Fruit fly (Drosophila melanogaster) whole organism, embryonic: ENCODE results near the gene Obp28a.

Experiments
- ATbp ChIP-seq: fragments of 200-800 bp; sonication (Bioruptor generic); optimal IDR thresholded peaks from 2 replicates; lab custom pipeline; 2017; ENCODE audit warnings: missing biosample characterization, mild to moderate bottlenecking, missing genetic modification characterization, missing genetic modification reagents
- Abd-B ChIP-seq: fragments of 200-800 bp; sonication (Bioruptor generic); optimal IDR thresholded peaks from 2 replicates; lab custom pipeline; 2018; ENCODE audit warnings: missing biosample characterization, mild to moderate bottlenecking, missing genetic modification characterization, moderate library complexity
- Adf1 ChIP-seq: fragments of 200-800 bp; sonication (Bioruptor generic); IDR thresholded peaks from 2 replicates; pipeline ENCODE4 v1.3.6; 2022; ENCODE audit warnings: missing biosample characterization, missing genetic modification characterization
- Asciz ChIP-seq: fragments of 200-800 bp; sonication (Bioruptor generic); optimal IDR thresholded peaks from 2 replicates; lab custom pipeline; 2017; ENCODE audit warnings: missing biosample characterization, mild to moderate bottlenecking, missing genetic modification characterization, missing genetic modification reagents
- Bdp1 ChIP-seq: fragments of 200-800 bp; sonication (Bioruptor generic); optimal IDR thresholded peaks from 3 replicates; lab custom pipeline; 2016; ENCODE audit warnings: missing biosample characterization, missing genetic modification characterization
- Bteb2 ChIP-seq: fragments of 200-800 bp; sonication (Bioruptor generic); optimal IDR thresholded peaks from 2 replicates; lab custom pipeline; 2016; ENCODE audit warnings: missing biosample characterization, missing genetic modification characterization
- CG10366 ChIP-seq: fragments of 200-800 bp; sonication (Bioruptor generic); IDR thresholded peaks from 2 replicates; pipeline ENCODE4 v1.3.6; 2022; ENCODE audit warnings: missing biosample characterization, missing genetic modification characterization
- CG12155 ChIP-seq: fragments of 200-800 bp; sonication (Bioruptor generic); optimal IDR thresholded peaks from 3 replicates; lab custom pipeline; 2016; ENCODE audit warnings: missing biosample characterization, missing genetic modification characterization
- CG13123 ChIP-seq: fragments of 200-800 bp; sonication (Bioruptor generic); optimal IDR thresholded peaks from 2 replicates; lab custom pipeline; 2016; ENCODE audit warnings: missing biosample characterization, missing genetic modification characterization
- CG15073 ChIP-seq: fragments of 200-800 bp; sonication (Bioruptor generic); optimal IDR thresholded peaks from 2 replicates; lab custom pipeline; 2016; ENCODE audit warnings: missing biosample characterization, missing genetic modification characterization
- CG18476 ChIP-seq: fragments of 200-800 bp; sonication (Bioruptor generic); optimal IDR thresholded peaks from 2 replicates; lab custom pipeline; 2016; ENCODE audit warnings: missing biosample characterization, mild to moderate bottlenecking, missing genetic modification characterization
- CG30020 ChIP-seq: fragments of 200-800 bp; optimal IDR thresholded peaks from 2 replicates; lab custom pipeline; 2019; ENCODE audit warnings: missing biosample characterization, mild to moderate bottlenecking, missing genetic modification characterization, moderate library complexity
- CG32532 ChIP-seq: fragments of 200-800 bp; sonication (Bioruptor generic); IDR thresholded peaks from 2 replicates; pipeline ENCODE4 v1.3.6; 2022; ENCODE audit warnings: missing biosample characterization, missing genetic modification characterization
- CG32767 ChIP-seq: fragments of 200-800 bp; sonication (Bioruptor generic); IDR thresholded peaks from 2 replicates; pipeline ENCODE4 v1.3.6; 2022; ENCODE audit warnings: missing biosample characterization, missing genetic modification characterization
- CG3847 ChIP-seq: fragments of 200-800 bp; sonication (Bioruptor generic); IDR thresholded peaks from 2 replicates; pipeline ENCODE4 v1.3.6; 2022; ENCODE audit warnings: missing biosample characterization, missing genetic modification characterization
- CG4328 ChIP-seq: fragments of 200-800 bp; sonication (Bioruptor generic); optimal IDR thresholded peaks from 3 replicates; lab custom pipeline; 2017; ENCODE audit warnings: missing biosample characterization, missing genetic modification reagents, missing genetic modification characterization
- CG6854 ChIP-seq: fragments of 200-800 bp; sonication (Bioruptor generic); optimal IDR thresholded peaks from 3 replicates; lab custom pipeline; 2017; ENCODE audit warnings: missing biosample characterization, mild to moderate bottlenecking, missing genetic modification characterization
- CG7928 ChIP-seq: fragments of 200-800 bp; sonication (Bioruptor generic); optimal IDR thresholded peaks from 2 replicates; lab custom pipeline; 2017; ENCODE audit warnings: missing biosample characterization, mild to moderate bottlenecking, missing genetic modification characterization
- CG9727 ChIP-seq: fragments of 200-800 bp; sonication (Bioruptor generic); optimal IDR thresholded peaks from 3 replicates; lab custom pipeline; 2017; ENCODE audit warnings: missing biosample characterization, mild to moderate bottlenecking, missing genetic modification characterization
- CG9932 ChIP-seq: fragments of 200-800 bp; sonication (Bioruptor generic); IDR thresholded peaks from 2 replicates; pipeline ENCODE4 v1.3.6; 2022; ENCODE audit warnings: missing biosample characterization, missing genetic modification characterization
- CrebB ChIP-seq: fragments of 200-800 bp; sonication (Bioruptor generic); optimal IDR thresholded peaks from 3 replicates; lab custom pipeline; 2018; ENCODE audit warnings: missing biosample characterization, mild to moderate bottlenecking, missing genetic modification characterization
- Dek ChIP-seq: fragments of 200-800 bp; sonication (Bioruptor generic); optimal IDR thresholded peaks from 3 replicates; lab custom pipeline; 2019; ENCODE audit warnings: missing biosample characterization, mild to moderate bottlenecking, missing genetic modification characterization, moderate library complexity
- ERR ChIP-seq: fragments of 200-800 bp; sonication (Bioruptor generic); optimal IDR thresholded peaks from 2 replicates; lab custom pipeline; 2016; ENCODE audit warnings: missing biosample characterization, missing genetic modification characterization
- Gug ChIP-seq: fragments of 200-800 bp; sonication (Bioruptor generic); IDR thresholded peaks from 4 replicates; pipeline ENCODE4 v1.3.6; 2022; ENCODE audit warnings: missing biosample characterization, missing genetic modification characterization
- Hmx ChIP-seq: fragments of 200-800 bp; sonication (Bioruptor generic); optimal IDR thresholded peaks from 2 replicates; lab custom pipeline; 2016; ENCODE audit warnings: missing biosample characterization, missing genetic modification characterization
- Hr39 ChIP-seq: fragments of >200 bp; optimal IDR thresholded peaks from 2 replicates; lab custom pipeline; 2017
- Hsf ChIP-seq: fragments of 200-800 bp; sonication (Bioruptor generic); optimal IDR thresholded peaks from 3 replicates; lab custom pipeline; 2016; ENCODE audit warnings: missing biosample characterization, missing genetic modification characterization
- Kr ChIP-seq: fragments of 200-800 bp; sonication (Bioruptor generic); optimal IDR thresholded peaks from 2 replicates; lab custom pipeline; 2017; ENCODE audit warnings: missing biosample characterization, mild to moderate bottlenecking, missing genetic modification characterization
- Myb ChIP-seq: fragments of 200-800 bp; sonication (Bioruptor generic); optimal IDR thresholded peaks from 2 replicates; lab custom pipeline; 2016; ENCODE audit warnings: missing biosample characterization, missing genetic modification characterization
- Oaz ChIP-seq: fragments of 200-800 bp; sonication (Bioruptor generic); IDR thresholded peaks from 2 replicates; pipeline ENCODE4 v1.3.6; 2022; ENCODE audit warnings: missing biosample characterization, missing genetic modification characterization
- Pdp1 ChIP-seq, 2 experiments: fragments of 200-800 bp; sonication (Bioruptor generic); optimal IDR thresholded peaks; 3 replicates each; lab custom pipeline; 2016; ENCODE audit warnings: missing biosample characterization in 2 of 2, missing genetic modification characterization in 2 of 2, mild to moderate bottlenecking in 1 of 2, moderate library complexity in 1 of 2
- Sox102F ChIP-seq: fragments of 200-800 bp; sonication (Bioruptor generic); optimal IDR thresholded peaks from 2 replicates; lab custom pipeline; 2018; ENCODE audit warnings: missing biosample characterization, mild to moderate bottlenecking, missing genetic modification characterization, moderate library complexity
- ase ChIP-seq: fragments of 200-800 bp; sonication (Bioruptor generic); IDR thresholded peaks from 3 replicates; pipeline ENCODE4 v1.3.6; 2022; ENCODE audit warnings: missing biosample characterization, missing genetic modification characterization
- bbx ChIP-seq: fragments of 200-800 bp; sonication (Bioruptor generic); IDR thresholded peaks from 2 replicates; pipeline ENCODE4 v1.3.6; 2022; ENCODE audit warnings: missing biosample characterization, missing genetic modification characterization; ENCODE audit not compliant: partially characterized antibody
- bcd ChIP-seq: fragments of 200-800 bp; sonication (Bioruptor generic); optimal IDR thresholded peaks from 2 replicates; lab custom pipeline; 2017; ENCODE audit warnings: missing biosample characterization, mild to moderate bottlenecking, missing genetic modification characterization
- cato ChIP-seq: fragments of 200-800 bp; sonication (Bioruptor generic); optimal IDR thresholded peaks from 2 replicates; lab custom pipeline; 2016; ENCODE audit warnings: missing biosample characterization, missing genetic modification characterization, borderline replicate concordance
- chn ChIP-seq: fragments of 200-800 bp; sonication (Bioruptor generic); optimal IDR thresholded peaks from 2 replicates; lab custom pipeline; 2016; ENCODE audit warnings: missing biosample characterization, missing genetic modification characterization
- da ChIP-seq: fragments of 200-800 bp; sonication (Bioruptor generic); optimal IDR thresholded peaks from 2 replicates; lab custom pipeline; 2016; ENCODE audit warnings: missing biosample characterization, missing genetic modification characterization
- dan ChIP-seq: fragments of 200-800 bp; sonication (Bioruptor generic); IDR thresholded peaks from 2 replicates; pipeline ENCODE4 v1.3.6; 2022; ENCODE audit warnings: missing biosample characterization, missing genetic modification characterization
- ems ChIP-seq: fragments of 200-800 bp; sonication (Bioruptor generic); optimal IDR thresholded peaks from 3 replicates; lab custom pipeline; 2016; ENCODE audit warnings: missing biosample characterization, missing genetic modification characterization
- fd3F ChIP-seq: fragments of 200-800 bp; sonication (Bioruptor generic); optimal IDR thresholded peaks from 2 replicates; lab custom pipeline; 2018; ENCODE audit warnings: missing biosample characterization, mild to moderate bottlenecking, missing genetic modification characterization, moderate library complexity
- gcm2 ChIP-seq: fragments of 200-800 bp; sonication (Bioruptor generic); optimal IDR thresholded peaks from 2 replicates; lab custom pipeline; 2016; ENCODE audit warnings: missing biosample characterization, missing genetic modification characterization
- hth ChIP-seq: fragments of >200 bp; optimal IDR thresholded peaks from 2 replicates; lab custom pipeline; 2017; ENCODE audit warnings: inconsistent platforms
- inv ChIP-seq: fragments of 200-800 bp; sonication (Bioruptor generic); IDR thresholded peaks from 2 replicates; pipeline ENCODE4 v1.3.6; 2022; ENCODE audit warnings: missing biosample characterization, missing genetic modification characterization; ENCODE audit not compliant: partially characterized antibody
- kay ChIP-seq: fragments of 200-800 bp; sonication (Bioruptor generic); optimal IDR thresholded peaks from 2 replicates; lab custom pipeline; 2016; ENCODE audit warnings: missing biosample characterization, missing genetic modification characterization
- knrl ChIP-seq: fragments of 200-800 bp; sonication (Bioruptor generic); IDR thresholded peaks from 3 replicates; pipeline ENCODE4 v1.3.6; 2022; ENCODE audit warnings: missing biosample characterization, missing genetic modification characterization; ENCODE audit not compliant: partially characterized antibody
- pros ChIP-seq: fragments of 200-800 bp; sonication (Bioruptor generic); optimal IDR thresholded peaks from 3 replicates; lab custom pipeline; 2019; ENCODE audit warnings: missing biosample characterization, mild to moderate bottlenecking, missing genetic modification characterization, moderate library complexity
- rib ChIP-seq: fragments of 200-800 bp; sonication (Bioruptor generic); IDR thresholded peaks from 2 replicates; pipeline ENCODE4 v1.3.6; 2022; ENCODE audit warnings: missing biosample characterization, missing genetic modification characterization
- ssp ChIP-seq: fragments of 200-800 bp; sonication (Bioruptor generic); IDR thresholded peaks from 2 replicates; pipeline ENCODE4 v1.3.6; 2022; ENCODE audit warnings: missing biosample characterization, missing genetic modification characterization
- zfh1 ChIP-seq: fragments of 200-800 bp; sonication (Bioruptor generic); IDR thresholded peaks from 3 replicates; pipeline ENCODE4 v1.3.6; 2022; ENCODE audit warnings: missing biosample characterization, missing genetic modification characterization

The Obp28a gene

dm6 chr2L:7530437-7531091, 33.4 kb upstream of the Obp28a start:
- TF ChIP-seq Myb: peak; percentile 52
- peak; percentile 95 for TF ChIP-seq ase (GFP tag; lab: Robert Waterston, UW)
- TF ChIP-seq CG15073 (GFP tag; lab: Kevin White, UChicago): peak; percentile 78
- TF ChIP-seq da: peak; percentile 26
- TF ChIP-seq Sox102F (GFP tag; lab: Kevin White, UChicago): peak; percentile 98
- TF ChIP-seq gcm2 (GFP tag; lab: Kevin White, UChicago): peak; percentile 82
- peak; percentile 95 for TF ChIP-seq rib (GFP tag; lab: Robert Waterston, UW)
- peak; percentile 99 for TF ChIP-seq CG4328 (GFP tag; lab: Kevin White, UChicago)
- peak; percentile 79 for TF ChIP-seq CG7928 (GFP tag; lab: Kevin White, UChicago)
- TF ChIP-seq knrl (GFP tag; lab: Robert Waterston, UW): peak; percentile 67
- TF ChIP-seq inv (GFP tag; lab: Robert Waterston, UW): peak; percentile 51; the same call in 1 of the 2 replicates
- peak; percentile 98 for TF ChIP-seq Dek (tag; lab: Kevin White, UChicago)
- peak; percentile 96 for TF ChIP-seq CrebB (tag; lab: Kevin White, UChicago)
- TF ChIP-seq bcd: peak; percentile 99
- peak; percentile 96 for TF ChIP-seq CG12155
- peak; percentile 95 for TF ChIP-seq zfh1 (GFP tag; lab: Robert Waterston, UW)
- TF ChIP-seq ems (GFP tag; lab: Kevin White, UChicago): peak; percentile 93
- TF ChIP-seq cato (GFP tag; lab: Kevin White, UChicago): peak; percentile 95
- TF ChIP-seq CG18476 (GFP tag; lab: Kevin White, UChicago): peak; percentile 97
- TF ChIP-seq hth: no peak
- TF ChIP-seq pros (GFP tag; lab: Kevin White, UChicago): peak; percentile 89
- TF ChIP-seq CG30020 (tag; lab: Kevin White, UChicago): peak; percentile 91
- TF ChIP-seq Hmx: no peak
- peak; percentile 83 to 86 for TF ChIP-seq Pdp1 (GFP tag; optimal IDR thresholded peaks at IDR 0.05; lab: Kevin White, UChicago)
- TF ChIP-seq CG3847: peak; percentile 98
- peak; percentile 90 for TF ChIP-seq chn (GFP tag; lab: Kevin White, UChicago)
- TF ChIP-seq Gug (GFP tag; lab: Robert Waterston, UW): peak; percentile 96
- TF ChIP-seq CG9727 (GFP tag; lab: Kevin White, UChicago): peak; percentile 99
- TF ChIP-seq ssp: peak; percentile 92
- peak; percentile 98 for TF ChIP-seq fd3F
- peak; percentile 98 for TF ChIP-seq CG9932 (GFP tag; lab: Robert Waterston, UW)
- no peak for TF ChIP-seq Hr39
- TF ChIP-seq CG10366 (GFP tag; lab: Robert Waterston, UW): peak; percentile 95
- TF ChIP-seq CG13123 (GFP tag; lab: Kevin White, UChicago): peak; percentile 91
- TF ChIP-seq Bteb2 (GFP tag; lab: Kevin White, UChicago): peak; percentile 80
- TF ChIP-seq CG32532 (GFP tag; lab: Robert Waterston, UW): peak; percentile 97
- TF ChIP-seq CG6854: peak; percentile 98
- TF ChIP-seq dan (GFP tag; lab: Robert Waterston, UW): peak; percentile 90
- TF ChIP-seq Kr: peak; percentile 97
- TF ChIP-seq Hsf (GFP tag; lab: Kevin White, UChicago): peak; percentile 90
- peak; percentile 98 for TF ChIP-seq ATbp
- TF ChIP-seq Adf1: peak; percentile 96
- TF ChIP-seq CG32767: peak; percentile 98
- TF ChIP-seq Asciz (GFP tag; lab: Kevin White, UChicago): peak; percentile 98
- TF ChIP-seq kay: peak; percentile 95
- TF ChIP-seq Abd-B (GFP tag; lab: Kevin White, UChicago): peak; percentile 98
- TF ChIP-seq bbx: peak; percentile 63; the same call in 1 of the 2 replicates
- peak; percentile 68 for TF ChIP-seq ERR (GFP tag; lab: Kevin White, UChicago)
- TF ChIP-seq Oaz (GFP tag; lab: Robert Waterston, UW): peak; percentile 96
- TF ChIP-seq Bdp1 (GFP tag; lab: Kevin White, UChicago): peak; percentile 83
